Worm (Caenorhabditis elegans) whole organism, early embryonic: Measurements from ENCODE around the gene dyf-17.
A peak's percentile ranks its signal among the peaks of the same experiment; 100 is the strongest.

ENCODE experiments used
- B0310.2 ChIP-seq: sonication (generic microtip); optimal IDR thresholded peaks from 2 replicates; lab custom pipeline; 2016; ENCODE audit warnings: mild to moderate bottlenecking, missing genetic modification characterization, missing compliant biosample characterization
- F13C5.2 ChIP-seq: sonication (generic microtip); optimal IDR thresholded peaks from 2 replicates; lab custom pipeline; 2017; ENCODE audit warnings: mild to moderate bottlenecking, missing genetic modification characterization, inconsistent platforms, missing compliant biosample characterization
- aly-1 ChIP-seq: sonication (generic microtip); optimal IDR thresholded peaks from 2 replicates; lab custom pipeline; 2016; ENCODE audit warnings: missing genetic modification characterization, missing compliant biosample characterization
- ama-1 ChIP-seq: fragments of 150-350 bp; optimal IDR thresholded peaks from 2 replicates; lab custom pipeline; 2014
- ceh-13 ChIP-seq: fragments of 200-800 bp; sonication (Bioruptor generic); optimal IDR thresholded peaks from 2 replicates; lab custom pipeline; 2018; ENCODE audit warnings: mild to moderate bottlenecking, missing genetic modification characterization, missing compliant biosample characterization
- ceh-36 ChIP-seq: sonication (generic microtip); optimal IDR thresholded peaks from 2 replicates; lab custom pipeline; 2016; ENCODE audit warnings: missing genetic modification characterization, inconsistent platforms, missing compliant biosample characterization
- ets-7 ChIP-seq: sonication (generic microtip); optimal IDR thresholded peaks from 2 replicates; lab custom pipeline; 2016; ENCODE audit warnings: missing genotype, missing genetic modification characterization, missing compliant biosample characterization
- flt-1 ChIP-seq: fragments of 200-800 bp; sonication (Bioruptor generic); IDR thresholded peaks from 2 replicates; pipeline ENCODE4 v1.3.6; 2022; ENCODE audit warnings: missing genetic modification characterization, missing compliant biosample characterization
- hmbx-1 ChIP-seq: sonication (generic microtip); optimal IDR thresholded peaks from 2 replicates; lab custom pipeline; 2016; ENCODE audit warnings: mild to moderate bottlenecking, missing genetic modification characterization, missing compliant biosample characterization
- hmg-4 ChIP-seq: fragments of 200-800 bp; sonication (Bioruptor generic); optimal IDR thresholded peaks from 2 replicates; lab custom pipeline; 2018; ENCODE audit warnings: mild to moderate bottlenecking, missing genetic modification characterization, missing compliant biosample characterization
- hnd-1 ChIP-seq: sonication (generic microtip); optimal IDR thresholded peaks from 2 replicates; lab custom pipeline; 2016; ENCODE audit warnings: missing genetic modification characterization, missing compliant biosample characterization
- pes-1 ChIP-seq: fragments of 200-800 bp; sonication (Bioruptor generic); IDR thresholded peaks from 2 replicates; pipeline ENCODE4 v1.3.6; 2022; ENCODE audit warnings: missing genetic modification reagents, missing genetic modification characterization, missing compliant biosample characterization
- scrt-1 ChIP-seq: fragments of 200-800 bp; sonication (Bioruptor generic); IDR thresholded peaks from 2 replicates; pipeline ENCODE4 v1.3.6; 2022; ENCODE audit warnings: missing genetic modification characterization, missing compliant biosample characterization
- sea-1 ChIP-seq: fragments of 200-800 bp; sonication (Bioruptor generic); conservative IDR thresholded peaks from 2 replicates; pipeline ENCODE4 v1.3.6; 2022; ENCODE audit warnings: missing genetic modification characterization, missing compliant biosample characterization
- tbx-11 ChIP-seq: fragments of 200-800 bp; sonication (Bioruptor generic); IDR thresholded peaks from 2 replicates; pipeline ENCODE4 v1.3.6; 2022; ENCODE audit warnings: missing genetic modification characterization, missing compliant biosample characterization
- tbx-37 ChIP-seq: fragments of 200-800 bp; sonication (Bioruptor generic); conservative IDR thresholded peaks from 2 replicates; pipeline ENCODE4 v1.3.6; 2022; ENCODE audit warnings: missing genetic modification reagents, missing genetic modification characterization, missing compliant biosample characterization
- tra-4 ChIP-seq: sonication (generic microtip); optimal IDR thresholded peaks from 2 replicates; lab custom pipeline; 2017; ENCODE audit warnings: missing genetic modification characterization, missing compliant biosample characterization

The dyf-17 gene

ce11 chrV:19142595-19142994, 15.3 kb downstream of the dyf-17 start:
- TF ChIP-seq ceh-13 (GFP tag; lab: Kevin White, UChicago) = no peak
- no peak for TF ChIP-seq ets-7 (tag; lab: Kevin White, UChicago)
- TF ChIP-seq ama-1 (lab: Kevin White, UChicago) = no peak
- 0 out of 2 replicates have a peak, but pooled peaks have one; percentile 28 for TF ChIP-seq flt-1 (GFP tag; lab: Robert Waterston, UW)
- TF ChIP-seq pes-1 (GFP tag; lab: Robert Waterston, UW) = peak; percentile 60; the same call in 1 of the 2 replicates
- TF ChIP-seq tbx-37 (GFP tag; lab: Robert Waterston, UW) = 0 out of 2 replicates have a peak, but pooled peaks have one; percentile 22
- no peak for TF ChIP-seq tbx-11 (GFP tag; lab: Robert Waterston, UW)
- no peak for TF ChIP-seq hmbx-1 (tag; lab: Kevin White, UChicago)
- TF ChIP-seq sea-1 (GFP tag; lab: Robert Waterston, UW) = no peak
- TF ChIP-seq scrt-1 = 0 out of 2 replicates have a peak, but pooled peaks have one; percentile 48
- no peak for TF ChIP-seq hmg-4
- no peak for TF ChIP-seq aly-1
- no peak for TF ChIP-seq ceh-36 (tag; lab: Kevin White, UChicago)

- TF ChIP-seq hmg-4 = no peak
- TF ChIP-seq hnd-1 = no peak
- no peak for TF ChIP-seq flt-1 (GFP tag; lab: Robert Waterston, UW)
- no peak for TF ChIP-seq tbx-37 (GFP tag; lab: Robert Waterston, UW)
- no peak for TF ChIP-seq tra-4 (tag; lab: Kevin White, UChicago)
Observed at ce11 chrV:19148350-19148749, 21.0 kb downstream of the dyf-17 start.

DNA sequence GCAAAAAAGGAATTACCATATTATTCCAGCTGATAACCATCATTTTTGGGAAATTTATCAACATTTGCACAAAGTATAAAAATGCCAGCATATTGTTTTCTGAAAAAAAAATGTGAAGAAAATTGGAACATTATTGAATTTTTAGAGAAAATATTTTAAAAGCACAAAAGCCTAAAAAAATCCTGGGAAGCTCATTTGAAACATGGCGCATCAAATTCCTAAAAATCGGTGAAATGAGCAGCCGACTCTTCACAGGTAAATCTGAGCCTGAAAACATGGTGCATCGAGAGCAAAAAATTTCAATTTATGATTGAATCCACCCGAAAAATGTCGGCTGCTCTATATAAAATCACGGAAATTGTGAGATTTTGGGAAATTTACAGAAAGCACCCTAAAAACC, 21.7 kb downstream of the dyf-17 start, which contains the start of gene Y39B6A.7:
Y39B6A.7 (minus strand) TSS at position 101 of the 400 bp plus-strand sequence.
- TF ChIP-seq ama-1 (lab: Kevin White, UChicago) = no peak
- no peak for TF ChIP-seq B0310.2 (tag; lab: Kevin White, UChicago)
- no peak for TF ChIP-seq ets-7 (tag; lab: Kevin White, UChicago)
- no peak for TF ChIP-seq aly-1
- no peak for TF ChIP-seq F13C5.2
- TF ChIP-seq hnd-1 = no peak
- TF ChIP-seq ceh-13 (GFP tag; lab: Kevin White, UChicago) = no peak

DNA sequence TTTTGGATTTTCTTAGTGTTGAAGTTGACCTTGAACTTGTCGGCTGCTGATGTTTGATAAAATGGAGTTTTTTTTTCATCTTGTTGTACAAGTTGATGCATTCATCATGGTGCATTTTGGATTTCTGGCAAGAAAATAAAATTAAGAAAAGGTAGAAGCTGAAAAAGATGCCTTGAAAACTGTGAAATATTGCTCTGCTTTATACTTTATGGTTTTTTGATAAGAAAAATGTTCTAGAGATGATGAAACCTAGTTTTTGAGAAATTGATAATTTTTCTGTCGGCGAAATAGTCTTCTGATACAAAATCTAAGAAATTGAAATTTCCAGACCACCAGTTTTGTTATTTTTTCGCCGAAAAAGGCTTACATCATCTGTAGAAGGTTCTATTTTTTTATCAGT, 25.0 kb downstream of the dyf-17 start, which contains the start of gene Y39B6A.69:
Y39B6A.69 (minus strand) TSS at position 101 of the 400 bp plus-strand sequence.
- no peak for TF ChIP-seq ceh-13 (GFP tag; lab: Kevin White, UChicago)
- no peak for TF ChIP-seq flt-1 (GFP tag; lab: Robert Waterston, UW)
- no peak for TF ChIP-seq ceh-36 (tag; lab: Kevin White, UChicago)
- TF ChIP-seq tbx-37 (GFP tag; lab: Robert Waterston, UW) = no peak
- no peak for TF ChIP-seq hnd-1
- no peak for TF ChIP-seq tbx-11 (GFP tag; lab: Robert Waterston, UW)
- no peak for TF ChIP-seq F13C5.2
- no peak for TF ChIP-seq ama-1 (lab: Kevin White, UChicago)
- no peak for TF ChIP-seq ets-7 (tag; lab: Kevin White, UChicago)
- no peak for TF ChIP-seq sea-1 (GFP tag; lab: Robert Waterston, UW)
- TF ChIP-seq tra-4 (tag; lab: Kevin White, UChicago) = no peak
- no peak for TF ChIP-seq hmbx-1 (tag; lab: Kevin White, UChicago)
- TF ChIP-seq B0310.2 (tag; lab: Kevin White, UChicago) = no peak
- TF ChIP-seq scrt-1 = no peak
- no peak for TF ChIP-seq hmg-4
- TF ChIP-seq aly-1 = no peak

DNA sequence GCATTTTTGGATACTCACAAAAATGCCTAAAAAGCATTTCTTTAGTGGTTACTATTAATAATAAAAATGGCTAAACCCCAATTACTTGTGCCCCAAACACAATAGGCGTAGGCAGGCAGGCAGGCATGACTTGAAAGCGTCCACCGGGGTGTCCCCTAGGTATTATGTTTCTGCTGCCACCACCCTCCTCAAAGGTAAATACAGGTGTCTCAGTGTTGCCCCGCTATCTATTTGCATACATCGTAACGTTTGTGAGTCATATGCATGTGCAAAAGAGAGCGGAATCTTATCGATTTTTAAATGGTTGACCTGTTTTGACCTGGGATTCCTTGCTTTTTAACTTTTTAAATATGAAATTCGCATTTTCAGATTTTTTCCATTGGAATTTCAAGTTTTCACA, 25.9 kb downstream of the dyf-17 start:
- TF ChIP-seq scrt-1 (no peak), F13C5.2 (no peak), pes-1 (GFP tag; lab: Robert Waterston, UW) (no peak), tbx-11 (GFP tag; lab: Robert Waterston, UW) (no peak), aly-1 (no peak), sea-1 (GFP tag; lab: Robert Waterston, UW) (no peak), ceh-13 (GFP tag; lab: Kevin White, UChicago) (no peak), flt-1 (GFP tag; lab: Robert Waterston, UW) (no peak), tbx-37 (GFP tag; lab: Robert Waterston, UW) (no peak), tra-4 (tag; lab: Kevin White, UChicago) (no peak), ceh-36 (tag; lab: Kevin White, UChicago) (no peak), B0310.2 (tag; lab: Kevin White, UChicago) (no peak), hmbx-1 (tag; lab: Kevin White, UChicago) (no peak), hnd-1 (no peak), ama-1 (lab: Kevin White, UChicago) (no peak), ets-7 (tag; lab: Kevin White, UChicago) (no peak), hmg-4 (no peak)

ce11 chrV:19153806-19154205, 26.5 kb downstream of the dyf-17 start, which contains the start of gene tsp-13:
Gene tsp-13, plus strand, starts transcription at chrV:19154106.
- no peak for TF ChIP-seq aly-1
- TF ChIP-seq flt-1 (GFP tag; lab: Robert Waterston, UW) = no peak

DNA sequence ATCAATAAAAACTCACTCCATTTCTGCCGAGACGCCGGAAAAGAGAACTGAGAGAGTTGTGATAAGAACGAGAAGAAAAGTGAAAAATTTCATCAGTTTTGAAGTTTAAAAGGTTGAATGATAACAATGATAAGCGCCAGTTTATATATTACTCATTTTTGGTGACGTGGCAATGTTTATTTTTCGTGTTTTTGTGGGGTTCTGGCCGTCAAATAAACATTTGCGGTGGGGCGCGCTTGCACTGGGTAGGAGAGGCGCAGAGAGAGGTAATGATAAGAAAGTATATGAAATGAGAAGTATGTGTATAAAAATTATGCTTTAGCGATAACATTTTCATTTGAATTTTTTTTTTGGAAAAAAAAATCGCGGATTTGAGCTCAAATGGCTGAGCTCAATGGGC, 31.3 kb downstream of the dyf-17 start, which contains the start of gene Y39B6A.5:
Y39B6A.5 (minus strand) TSS at position 214 of the 400 bp plus-strand sequence.
- TF ChIP-seq ets-7 (tag; lab: Kevin White, UChicago) (no peak), tbx-37 (GFP tag; lab: Robert Waterston, UW) (no peak), flt-1 (GFP tag; lab: Robert Waterston, UW) (no peak), hmg-4 (no peak), pes-1 (GFP tag; lab: Robert Waterston, UW) (no peak), ceh-36 (tag; lab: Kevin White, UChicago) (no peak), aly-1 (no peak), B0310.2 (tag; lab: Kevin White, UChicago) (no peak), hmbx-1 (tag; lab: Kevin White, UChicago) (no peak), scrt-1 (no peak), sea-1 (GFP tag; lab: Robert Waterston, UW) (no peak), F13C5.2 (no peak), tra-4 (tag; lab: Kevin White, UChicago) (no peak), hnd-1 (no peak), tbx-11 (GFP tag; lab: Robert Waterston, UW) (no peak), ceh-13 (GFP tag; lab: Kevin White, UChicago) (no peak)
